Worm (Caenorhabditis elegans) whole organism, L4 larva: ENCODE results near the gene ndua-7.

Experiments
- D1046.2 ChIP-seq: fragments of 200-800 bp; sonication (Bioruptor generic); IDR thresholded peaks from 2 replicates; pipeline ENCODE4 v1.3.6; 2022; ENCODE audit warnings: missing genetic modification characterization, missing compliant biosample characterization
- F10B5.3 ChIP-seq: sonication (generic microtip); optimal IDR thresholded peaks from 2 replicates; lab custom pipeline; 2016; ENCODE audit warnings: mild to moderate bottlenecking, missing genetic modification characterization, missing compliant biosample characterization
- F37D6.2 ChIP-seq: sonication (generic microtip); optimal IDR thresholded peaks from 2 replicates; lab custom pipeline; 2016; ENCODE audit warnings: mild to moderate bottlenecking, missing genetic modification characterization, missing compliant biosample characterization
- F44E2.7 ChIP-seq: fragments of 200-800 bp; sonication (Bioruptor generic); IDR thresholded peaks from 2 replicates; pipeline ENCODE4 v2.1.2; 2022; ENCODE audit warnings: missing genetic modification characterization, missing compliant biosample characterization
- F49E8.2 ChIP-seq: sonication (generic microtip); optimal IDR thresholded peaks from 2 replicates; lab custom pipeline; 2016; ENCODE audit warnings: missing compliant biosample characterization, mild to moderate bottlenecking, missing genetic modification characterization, borderline replicate concordance
- T26A8.4 ChIP-seq: fragments of 200-800 bp; sonication (Bioruptor generic); IDR thresholded peaks from 2 replicates; pipeline ENCODE4 v1.3.6; 2022; ENCODE audit warnings: missing genetic modification characterization, missing compliant biosample characterization
- Y5F2A.4 ChIP-seq: fragments of 200-800 bp; sonication (Bioruptor generic); optimal IDR thresholded peaks from 2 replicates; lab custom pipeline; 2018; ENCODE audit warnings: mild to moderate bottlenecking, missing genetic modification characterization, missing compliant biosample characterization
- Y75B8A.6 ChIP-seq: fragments of 200-800 bp; sonication (Bioruptor generic); IDR thresholded peaks from 2 replicates; pipeline ENCODE4 v1.3.6; 2022; ENCODE audit warnings: missing genetic modification reagents, missing genetic modification characterization, missing compliant biosample characterization
- arid-1 ChIP-seq: fragments of 200-800 bp; sonication (Bioruptor generic); conservative IDR thresholded peaks from 2 replicates; pipeline ENCODE4 v1.3.6; 2022; ENCODE audit warnings: missing genetic modification reagents, missing genetic modification characterization, missing compliant biosample characterization
- attf-4 ChIP-seq: sonication (generic microtip); optimal IDR thresholded peaks from 3 replicates; lab custom pipeline; 2017; ENCODE audit warnings: missing biosample characterization, missing genetic modification characterization
- ceh-28 ChIP-seq: fragments of 150-350 bp; optimal IDR thresholded peaks from 2 replicates; lab custom pipeline; 2014; ENCODE audit warnings: missing biosample characterization, missing genetic modification reagents, missing genetic modification characterization
- ceh-32 ChIP-seq: sonication (generic microtip); optimal IDR thresholded peaks from 2 replicates; lab custom pipeline; 2016; ENCODE audit warnings: mild to moderate bottlenecking, missing genetic modification characterization, missing compliant biosample characterization; ENCODE audit not compliant: poor library complexity
- ceh-82 ChIP-seq: sonication (generic microtip); optimal IDR thresholded peaks from 2 replicates; lab custom pipeline; 2017; ENCODE audit warnings: missing biosample characterization, missing genetic modification characterization
- ces-1 ChIP-seq: fragments of 150-350 bp; sonication (generic microtip); optimal IDR thresholded peaks from 4 replicates; lab custom pipeline; 2014; ENCODE audit warnings: missing biosample characterization, missing genetic modification reagents, missing genetic modification characterization
- ctbp-1 ChIP-seq: fragments of 200-800 bp; sonication (Bioruptor generic); IDR thresholded peaks from 2 replicates; pipeline ENCODE4 v1.3.6; 2022; ENCODE audit warnings: missing genetic modification reagents, missing genetic modification characterization, missing compliant biosample characterization
- daf-12 ChIP-seq: fragments of 150-350 bp; optimal IDR thresholded peaks from 2 replicates; lab custom pipeline; 2014; ENCODE audit warnings: missing biosample characterization, missing genetic modification reagents, missing genetic modification characterization
- daf-8 ChIP-seq: fragments of 200-800 bp; sonication (Bioruptor generic); IDR thresholded peaks from 2 replicates; pipeline ENCODE4 v1.3.6; 2022; ENCODE audit warnings: missing genetic modification characterization, missing compliant biosample characterization
- dmd-6 ChIP-seq: fragments of 200-800 bp; sonication (Bioruptor generic); IDR thresholded peaks from 2 replicates; pipeline ENCODE4 v1.3.6; 2022; ENCODE audit warnings: missing genetic modification reagents, missing genetic modification characterization, missing compliant biosample characterization
- dmd-8 ChIP-seq: fragments of 200-800 bp; sonication (Bioruptor generic); IDR thresholded peaks from 2 replicates; pipeline ENCODE4 v1.3.6; 2022; ENCODE audit warnings: missing genetic modification characterization, missing compliant biosample characterization
- dmd-9 ChIP-seq: fragments of 200-800 bp; sonication (Bioruptor generic); IDR thresholded peaks from 2 replicates; pipeline ENCODE4 v1.3.6; 2022; ENCODE audit warnings: missing genetic modification reagents, missing genetic modification characterization, missing compliant biosample characterization
- duxl-1 ChIP-seq: sonication (generic microtip); optimal IDR thresholded peaks from 2 replicates; lab custom pipeline; 2016; ENCODE audit warnings: mild to moderate bottlenecking, missing genetic modification characterization, moderate library complexity, missing compliant biosample characterization; ENCODE audit not compliant: poor library complexity
- egl-43 ChIP-seq: fragments of 200-800 bp; sonication (Bioruptor generic); IDR thresholded peaks from 2 replicates; pipeline ENCODE4 v1.3.6; 2022; ENCODE audit warnings: missing genetic modification reagents, missing genetic modification characterization, missing compliant biosample characterization
- fos-1 ChIP-seq: fragments of 150-350 bp; optimal IDR thresholded peaks from 2 replicates; lab custom pipeline; 2014; ENCODE audit warnings: missing biosample characterization, missing genetic modification characterization
- gei-8 ChIP-seq: fragments of 200-800 bp; sonication (Bioruptor generic); optimal IDR thresholded peaks from 2 replicates; lab custom pipeline; 2018; ENCODE audit warnings: mild to moderate bottlenecking, missing genetic modification characterization, missing compliant biosample characterization
- hif-1 ChIP-seq, 2 experiments: sonication (generic microtip); optimal IDR thresholded peaks; 2 replicates each; lab custom pipeline; 2016 to 2017; ENCODE audit warnings: missing compliant biosample characterization in 2 of 2, missing genetic modification characterization in 2 of 2, missing genetic modification reagents in 2 of 2, missing genotype in 2 of 2, mild to moderate bottlenecking in 1 of 2
- hlh-30 ChIP-seq: sonication (generic microtip); optimal IDR thresholded peaks from 2 replicates; lab custom pipeline; 2017; ENCODE audit warnings: antibody characterized with exemption, mild to moderate bottlenecking, missing genetic modification characterization, missing compliant biosample characterization; ENCODE audit not compliant: insufficient read depth
- hmg-1.1 ChIP-seq: fragments of 200-800 bp; sonication (Bioruptor generic); IDR thresholded peaks from 2 replicates; pipeline ENCODE4 v1.3.6; 2022; ENCODE audit warnings: missing genetic modification reagents, missing genetic modification characterization, missing compliant biosample characterization
- jun-1 ChIP-seq: fragments of 150-350 bp; optimal IDR thresholded peaks from 2 replicates; lab custom pipeline; 2014; ENCODE audit warnings: missing biosample characterization, missing genetic modification reagents, missing genetic modification characterization
- lim-7 ChIP-seq: fragments of 200-800 bp; sonication (Bioruptor generic); IDR thresholded peaks from 2 replicates; pipeline ENCODE4 v1.3.6; 2022; ENCODE audit warnings: missing genetic modification characterization, missing compliant biosample characterization
- lin-15B ChIP-seq: fragments of 150-350 bp; sonication (generic microtip); optimal IDR thresholded peaks from 3 replicates; lab custom pipeline; 2014; ENCODE audit warnings: missing biosample characterization, missing genetic modification characterization
- lin-39 ChIP-seq: fragments of 150-350 bp; optimal IDR thresholded peaks from 2 replicates; lab custom pipeline; 2014; ENCODE audit warnings: missing biosample characterization, missing genetic modification reagents, missing genetic modification characterization
- madf-9 ChIP-seq: fragments of 200-800 bp; sonication (Bioruptor generic); conservative IDR thresholded peaks from 2 replicates; pipeline ENCODE4 v1.3.6; 2022; ENCODE audit warnings: missing genetic modification reagents, missing genetic modification characterization, missing compliant biosample characterization
- mep-1 ChIP-seq: fragments of 150-350 bp; sonication (generic microtip); optimal IDR thresholded peaks from 3 replicates; lab custom pipeline; 2014; ENCODE audit warnings: missing biosample characterization, missing genetic modification characterization
- nhr-10 ChIP-seq: fragments of 150-350 bp; optimal IDR thresholded peaks from 2 replicates; lab custom pipeline; 2014; ENCODE audit warnings: missing biosample characterization, missing genetic modification characterization
- nhr-102 ChIP-seq: sonication (generic microtip); optimal IDR thresholded peaks from 2 replicates; lab custom pipeline; 2016; ENCODE audit warnings: mild to moderate bottlenecking, missing genetic modification characterization, moderate library complexity, missing compliant biosample characterization
- nhr-237 ChIP-seq: sonication (generic microtip); optimal IDR thresholded peaks from 2 replicates; lab custom pipeline; 2017; ENCODE audit warnings: missing biosample characterization, missing genetic modification characterization
- nhr-28 ChIP-seq: fragments of 150-350 bp; optimal IDR thresholded peaks from 2 replicates; lab custom pipeline; 2014; ENCODE audit warnings: missing biosample characterization, missing genetic modification characterization
- nhr-42 ChIP-seq: fragments of 200-800 bp; sonication (Bioruptor generic); IDR thresholded peaks from 2 replicates; pipeline ENCODE4 v1.3.6; 2022; ENCODE audit warnings: missing genetic modification characterization, missing compliant biosample characterization
- nhr-48 ChIP-seq: sonication (generic microtip); optimal IDR thresholded peaks from 2 replicates; lab custom pipeline; 2016; ENCODE audit warnings: mild to moderate bottlenecking, missing genetic modification characterization, missing compliant biosample characterization
- rbr-2 ChIP-seq: sonication (generic microtip); optimal IDR thresholded peaks from 2 replicates; lab custom pipeline; 2016; ENCODE audit warnings: missing genotype, missing genetic modification characterization, missing compliant biosample characterization
- sdz-12 ChIP-seq: fragments of 200-800 bp; sonication (Bioruptor generic); optimal IDR thresholded peaks from 2 replicates; lab custom pipeline; 2018; ENCODE audit warnings: mild to moderate bottlenecking, missing genetic modification characterization, missing compliant biosample characterization
- set-16 ChIP-seq: fragments of 200-800 bp; sonication (Bioruptor generic); IDR thresholded peaks from 2 replicates; pipeline ENCODE4 v1.3.6; 2022; ENCODE audit warnings: missing genetic modification reagents, missing genetic modification characterization, missing compliant biosample characterization
- snpc-4 ChIP-seq: fragments of 150-350 bp; optimal IDR thresholded peaks from 2 replicates; lab custom pipeline; 2014; ENCODE audit warnings: missing biosample characterization, missing genetic modification characterization
- spr-1 ChIP-seq: sonication (generic microtip); optimal IDR thresholded peaks from 2 replicates; lab custom pipeline; 2016; ENCODE audit warnings: mild to moderate bottlenecking, missing genetic modification characterization, missing compliant biosample characterization
- spr-3 ChIP-seq: fragments of 200-800 bp; sonication (Bioruptor generic); optimal IDR thresholded peaks from 2 replicates; lab custom pipeline; 2018; ENCODE audit warnings: mild to moderate bottlenecking, missing genetic modification characterization, missing compliant biosample characterization
- tag-97 ChIP-seq: fragments of 200-800 bp; sonication (Bioruptor generic); IDR thresholded peaks from 2 replicates; pipeline ENCODE4 v1.3.6; 2022; ENCODE audit warnings: missing genetic modification characterization, missing compliant biosample characterization
- unc-39 ChIP-seq: sonication (generic microtip); optimal IDR thresholded peaks from 2 replicates; lab custom pipeline; 2017; ENCODE audit warnings: missing biosample characterization, missing genetic modification characterization
- zfp-2 ChIP-seq: sonication (generic microtip); optimal IDR thresholded peaks from 2 replicates; lab custom pipeline; 2016; ENCODE audit warnings: mild to moderate bottlenecking, missing genetic modification characterization, missing compliant biosample characterization
- ztf-11 ChIP-seq: fragments of 150-350 bp; optimal IDR thresholded peaks from 2 replicates; lab custom pipeline; 2014; ENCODE audit warnings: missing biosample characterization, missing genetic modification characterization
- ztf-7 ChIP-seq: fragments of 150-350 bp; optimal IDR thresholded peaks from 2 replicates; lab custom pipeline; 2014; ENCODE audit warnings: missing biosample characterization, missing genetic modification characterization

The ndua-7 gene

DNA sequence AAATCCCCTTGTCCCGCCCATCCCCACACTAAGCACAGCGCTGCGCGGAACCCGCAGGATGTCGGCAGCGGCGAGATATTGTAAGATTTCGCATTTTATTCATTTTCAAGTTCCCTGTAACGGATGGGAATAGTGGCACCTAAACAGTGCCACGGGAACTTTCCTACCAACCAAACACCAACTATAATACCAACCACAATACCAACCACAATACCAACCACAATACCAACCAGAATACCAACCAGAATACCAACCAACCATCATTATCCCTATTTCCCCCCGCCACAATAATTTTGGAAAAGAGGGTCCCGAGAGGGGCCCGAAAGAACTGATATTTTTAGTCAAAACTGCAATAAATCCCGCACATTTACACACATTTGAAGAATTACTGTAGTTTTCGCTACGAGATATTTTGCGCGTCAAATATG, 27.6 kb upstream of the ndua-7 start (continued):
- TF ChIP-seq spr-1 (tag; lab: Kevin White, UChicago): peak; percentile 33
- no peak for TF ChIP-seq spr-3 (GFP tag; lab: Kevin White, UChicago)
- peak; percentile 75 for TF ChIP-seq F49E8.2 (tag; lab: Kevin White, UChicago)
- TF ChIP-seq fos-1 (tag; lab: Kevin White, UChicago): no peak
- TF ChIP-seq dmd-9 (GFP tag; lab: Robert Waterston, UW): no peak
- 0 out of 2 replicates have a peak, but pooled peaks have one; percentile 5 for TF ChIP-seq egl-43 (GFP tag; lab: Robert Waterston, UW)
- TF ChIP-seq ctbp-1 (GFP tag; lab: Robert Waterston, UW): no peak
- no peak for TF ChIP-seq dmd-8 (GFP tag; lab: Robert Waterston, UW)
- no peak for TF ChIP-seq nhr-237
- peak; percentile 32; the same call in 1 of the 2 replicates for TF ChIP-seq hmg-1.1 (GFP tag; lab: Robert Waterston, UW)
- peak; percentile 74 for TF ChIP-seq snpc-4 (tag; lab: Kevin White, UChicago)
- peak; percentile 56; the same call in 1 of the 2 replicates for TF ChIP-seq lim-7 (GFP tag; lab: Robert Waterston, UW)
- no peak for TF ChIP-seq daf-12 (tag; lab: Kevin White, UChicago)

DNA sequence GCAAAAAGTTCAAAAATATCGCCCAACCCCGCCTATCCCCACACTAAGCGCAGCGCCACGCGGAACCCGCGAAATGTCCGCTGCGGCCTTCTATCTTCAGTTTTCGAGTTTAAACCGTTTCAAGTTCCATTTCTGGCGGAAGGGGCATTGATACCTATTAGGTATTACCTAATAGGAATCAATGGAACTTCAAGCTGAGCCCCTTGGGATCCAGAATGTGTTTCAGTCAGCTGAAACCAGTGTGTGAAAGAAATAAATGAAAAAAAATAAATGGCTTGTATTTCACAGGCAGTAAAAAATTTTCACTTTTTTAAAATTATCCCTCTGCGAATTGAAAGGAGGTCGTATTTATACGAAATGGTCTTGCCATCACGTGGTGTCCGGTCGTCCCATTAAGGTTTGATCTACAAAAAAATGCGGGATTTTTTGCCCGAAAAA, 26.8 kb upstream of the ndua-7 start:
- TF ChIP-seq ceh-32 (tag; lab: Kevin White, UChicago): no peak
- TF ChIP-seq unc-39 (tag; lab: Kevin White, UChicago): no peak
- TF ChIP-seq egl-43 (GFP tag; lab: Robert Waterston, UW): 0 out of 2 replicates have a peak, but pooled peaks have one; percentile 18
- no peak for TF ChIP-seq ztf-11 (tag; lab: Kevin White, UChicago)
- no peak for TF ChIP-seq ceh-28 (tag; lab: Kevin White, UChicago)
- no peak for TF ChIP-seq daf-8 (GFP tag; lab: Robert Waterston, UW)
- TF ChIP-seq ztf-7 (tag; lab: Kevin White, UChicago): no peak
- TF ChIP-seq arid-1 (GFP tag; lab: Robert Waterston, UW): peak; percentile 50; the same call in 1 of the 2 replicates
- TF ChIP-seq madf-9: no peak
- TF ChIP-seq snpc-4 (tag; lab: Kevin White, UChicago): peak; percentile 77
- no peak for TF ChIP-seq F37D6.2 (tag; lab: Kevin White, UChicago)
- TF ChIP-seq gei-8: no peak
- no peak for TF ChIP-seq set-16
- no peak for TF ChIP-seq nhr-10 (tag; lab: Kevin White, UChicago)
- no peak for TF ChIP-seq tag-97 (GFP tag; lab: Robert Waterston, UW)
- TF ChIP-seq ceh-82 (tag; lab: Kevin White, UChicago): no peak
- TF ChIP-seq fos-1 (tag; lab: Kevin White, UChicago): no peak
- no peak for TF ChIP-seq mep-1 (tag; lab: Kevin White, UChicago)
- no peak for TF ChIP-seq lin-15B (tag; lab: Kevin White, UChicago)
- TF ChIP-seq sdz-12 (GFP tag; lab: Kevin White, UChicago): no peak
- TF ChIP-seq rbr-2 (tag; lab: Kevin White, UChicago): no peak
- no peak for TF ChIP-seq Y75B8A.6 (GFP tag; lab: Robert Waterston, UW)
- no peak for TF ChIP-seq nhr-237
- TF ChIP-seq nhr-28 (tag; lab: Kevin White, UChicago): no peak
- TF ChIP-seq Y5F2A.4 (GFP tag; lab: Kevin White, UChicago): no peak
- no peak for TF ChIP-seq attf-4 (tag; lab: Kevin White, UChicago)
- TF ChIP-seq zfp-2 (tag; lab: Kevin White, UChicago): no peak
- TF ChIP-seq hif-1 (tag; optimal IDR thresholded peaks at IDR 0.05; lab: Kevin White, UChicago): no peak
- TF ChIP-seq F44E2.7 (GFP tag; lab: Robert Waterston, UW): no peak
- no peak for TF ChIP-seq ces-1
- TF ChIP-seq nhr-102 (tag; lab: Kevin White, UChicago): no peak
- TF ChIP-seq hlh-30 (tag; lab: Kevin White, UChicago): no peak
- TF ChIP-seq D1046.2 (GFP tag; lab: Robert Waterston, UW): no peak
- peak; percentile 14 for TF ChIP-seq nhr-48 (tag; lab: Kevin White, UChicago)
- TF ChIP-seq F10B5.3 (tag; lab: Kevin White, UChicago): no peak
- no peak for TF ChIP-seq nhr-42 (GFP tag; lab: Robert Waterston, UW)
- TF ChIP-seq T26A8.4 (GFP tag; lab: Robert Waterston, UW): no peak; the same call in none of the 2 replicates
- TF ChIP-seq jun-1: no peak
- TF ChIP-seq dmd-6 (GFP tag; lab: Robert Waterston, UW): no peak
- no peak for TF ChIP-seq duxl-1 (tag; lab: Kevin White, UChicago)
- TF ChIP-seq lin-39 (tag; lab: Kevin White, UChicago): no peak
